Worm (Caenorhabditis elegans) whole organism, young adult: Measurements from ENCODE around the gene R03E9.2.

Experiments used
- B0261.1 ChIP-seq: sonication (generic microtip); optimal IDR thresholded peaks from 2 replicates; lab custom pipeline; 2016; ENCODE audit warnings: mild to moderate bottlenecking, missing genetic modification characterization, moderate library complexity, missing compliant biosample characterization
- B0336.3 ChIP-seq: fragments of 200-800 bp; sonication (Bioruptor generic); IDR thresholded peaks from 2 replicates; pipeline ENCODE4 v1.3.6; 2022; ENCODE audit warnings: missing genetic modification characterization, missing compliant biosample characterization
- F55B11.4 ChIP-seq: sonication (generic microtip); optimal IDR thresholded peaks from 2 replicates; lab custom pipeline; 2016; ENCODE audit warnings: missing compliant biosample characterization, missing genetic modification characterization, borderline replicate concordance; ENCODE audit not compliant: insufficient read depth
- akir-1 ChIP-seq: fragments of 200-800 bp; sonication (Bioruptor generic); optimal IDR thresholded peaks from 2 replicates; lab custom pipeline; 2018; ENCODE audit warnings: mild to moderate bottlenecking, missing genetic modification characterization, moderate library complexity, missing compliant biosample characterization
- bed-2 ChIP-seq: fragments of 200-800 bp; sonication (Bioruptor generic); IDR thresholded peaks from 2 replicates; pipeline ENCODE4 v1.3.6; 2022; ENCODE audit warnings: missing genetic modification reagents, missing genetic modification characterization, missing compliant biosample characterization
- mxl-1 ChIP-seq: sonication (generic microtip); optimal IDR thresholded peaks from 2 replicates; lab custom pipeline; 2016; ENCODE audit warnings: missing genetic modification characterization, missing compliant biosample characterization
- rpc-1 ChIP-seq, 2 experiments: fragments of 150-350 bp in 1 of 2; sonication (generic microtip) in 1 of 2; optimal IDR thresholded peaks; 2 replicates each; lab custom pipeline; 2014 to 2018; ENCODE audit warnings: missing biosample characterization in 1 of 2, missing genetic modification characterization in 1 of 2, missing genetic modification reagents in 1 of 2, missing genotype in 1 of 2
- unc-62 ChIP-seq: fragments of 150-350 bp; optimal IDR thresholded peaks from 2 replicates; lab custom pipeline; 2014; ENCODE audit warnings: missing biosample characterization, missing genetic modification reagents, missing genetic modification characterization

DNA sequence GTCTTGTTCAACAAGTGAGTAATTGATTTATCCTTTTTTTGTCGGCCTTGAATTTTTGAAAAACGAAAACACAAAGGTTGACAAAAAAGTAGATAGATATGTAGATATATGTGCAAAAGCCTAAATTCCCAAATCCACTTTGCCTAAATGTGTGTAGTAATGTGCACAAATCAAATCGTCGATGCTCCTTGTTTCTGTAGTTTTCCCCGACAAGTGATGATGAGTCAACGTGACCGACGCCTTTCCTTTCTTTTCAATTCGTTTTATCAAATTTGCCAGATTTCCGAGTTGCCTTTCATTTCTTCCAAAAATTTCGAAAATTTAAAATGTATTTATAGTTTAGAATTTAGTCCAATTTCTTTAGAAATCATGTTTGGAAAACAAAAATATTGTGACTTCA, 27.9 kb downstream of the R03E9.2 start:
- no peak for TF ChIP-seq mxl-1 (tag; lab: Kevin White, UChicago)
- no peak for TF ChIP-seq F55B11.4 (tag; lab: Kevin White, UChicago)
- TF ChIP-seq akir-1 (GFP tag; lab: Kevin White, UChicago) = no peak
- TF ChIP-seq rpc-1 (optimal IDR thresholded peaks at IDR 0.05; lab: Kevin White, UChicago) = no peak
- TF ChIP-seq rpc-1 (tag; optimal IDR thresholded peaks at IDR 0.05; lab: Kevin White, UChicago) = no peak
- no peak for TF ChIP-seq B0261.1 (tag; lab: Kevin White, UChicago)
- TF ChIP-seq bed-2 (GFP tag; lab: Robert Waterston, UW) = no peak
- TF ChIP-seq unc-62 (GFP tag; lab: Kevin White, UChicago) = no peak
- TF ChIP-seq B0336.3 (GFP tag; lab: Robert Waterston, UW) = no peak
